Worm (Caenorhabditis elegans) whole organism, L4 larva: ENCODE results near the gene srh-276.

Experiments used
- F26F4.8 ChIP-seq: fragments of 200-800 bp; sonication (Bioruptor generic); conservative IDR thresholded peaks from 2 replicates; pipeline ENCODE4 v1.3.6; 2022; ENCODE audit warnings: missing genetic modification characterization, missing compliant biosample characterization
- F49E8.2 ChIP-seq: sonication (generic microtip); optimal IDR thresholded peaks from 2 replicates; lab custom pipeline; 2016; ENCODE audit warnings: missing compliant biosample characterization, mild to moderate bottlenecking, missing genetic modification characterization, borderline replicate concordance
- R02D3.7 ChIP-seq: fragments of 150-350 bp; sonication (generic microtip); optimal IDR thresholded peaks from 3 replicates; lab custom pipeline; 2014; ENCODE audit warnings: missing biosample characterization, missing genetic modification characterization
- Y75B8A.6 ChIP-seq: fragments of 200-800 bp; sonication (Bioruptor generic); IDR thresholded peaks from 2 replicates; pipeline ENCODE4 v1.3.6; 2022; ENCODE audit warnings: missing genetic modification reagents, missing genetic modification characterization, missing compliant biosample characterization
- aha-1 ChIP-seq: fragments of 150-350 bp; peaks from one replicate; lab custom pipeline; 2014; ENCODE audit warnings: missing biosample characterization, missing genetic modification characterization
- ama-1 ChIP-seq: fragments of 150-350 bp; optimal IDR thresholded peaks from 2 replicates; lab custom pipeline; 2014; ENCODE audit warnings: inconsistent platforms, mixed read lengths
- ceh-62 ChIP-seq: sonication (generic microtip); optimal IDR thresholded peaks from 2 replicates; lab custom pipeline; 2017; ENCODE audit warnings: missing biosample characterization, missing genetic modification characterization
- ceh-82 ChIP-seq: sonication (generic microtip); optimal IDR thresholded peaks from 2 replicates; lab custom pipeline; 2017; ENCODE audit warnings: missing biosample characterization, missing genetic modification characterization
- ces-1 ChIP-seq: fragments of 150-350 bp; sonication (generic microtip); optimal IDR thresholded peaks from 4 replicates; lab custom pipeline; 2014; ENCODE audit warnings: missing biosample characterization, missing genetic modification reagents, missing genetic modification characterization
- cey-2 ChIP-seq: sonication (generic microtip); optimal IDR thresholded peaks from 3 replicates; lab custom pipeline; 2017; ENCODE audit warnings: missing genetic modification characterization, mild to moderate bottlenecking, missing compliant biosample characterization, antibody characterized with exemption, borderline replicate concordance; ENCODE audit not compliant: insufficient read depth
- daf-16 ChIP-seq, 3 experiments: sonication (generic microtip); optimal IDR thresholded peaks; 2 replicates each; lab custom pipeline; 2016 to 2017; ENCODE audit warnings: missing genetic modification characterization in 3 of 3, missing genetic modification reagents in 3 of 3, mild to moderate bottlenecking in 2 of 3, missing compliant biosample characterization in 2 of 3, missing biosample characterization in 1 of 3, moderate library complexity in 1 of 3
- dmd-8 ChIP-seq: fragments of 200-800 bp; sonication (Bioruptor generic); IDR thresholded peaks from 2 replicates; pipeline ENCODE4 v1.3.6; 2022; ENCODE audit warnings: missing genetic modification characterization, missing compliant biosample characterization
- dve-1 ChIP-seq: sonication (generic microtip); optimal IDR thresholded peaks from 2 replicates; lab custom pipeline; 2017; ENCODE audit warnings: antibody characterized with exemption, mild to moderate bottlenecking, missing genetic modification characterization, missing compliant biosample characterization; ENCODE audit not compliant: insufficient read depth
- hlh-11 ChIP-seq: fragments of 200-800 bp; sonication (Bioruptor generic); optimal IDR thresholded peaks from 2 replicates; lab custom pipeline; 2018; ENCODE audit warnings: mild to moderate bottlenecking, missing genetic modification characterization, missing compliant biosample characterization
- lim-7 ChIP-seq: fragments of 200-800 bp; sonication (Bioruptor generic); IDR thresholded peaks from 2 replicates; pipeline ENCODE4 v1.3.6; 2022; ENCODE audit warnings: missing genetic modification characterization, missing compliant biosample characterization
- lin-1 ChIP-seq: fragments of 200-800 bp; sonication (Bioruptor generic); IDR thresholded peaks from 2 replicates; pipeline ENCODE4 v1.3.6; 2022; ENCODE audit warnings: missing genetic modification reagents, missing genetic modification characterization, missing compliant biosample characterization
- lin-13 ChIP-seq: fragments of 150-350 bp; optimal IDR thresholded peaks from 2 replicates; lab custom pipeline; 2014; ENCODE audit warnings: missing biosample characterization, missing genetic modification reagents, missing genetic modification characterization
- lin-38 ChIP-seq: fragments of 200-800 bp; sonication (Bioruptor generic); IDR thresholded peaks from 2 replicates; pipeline ENCODE4 v1.3.6; 2022; ENCODE audit warnings: missing genetic modification reagents, missing genetic modification characterization, missing compliant biosample characterization
- lir-3 ChIP-seq: sonication (generic microtip); optimal IDR thresholded peaks from 2 replicates; lab custom pipeline; 2016; ENCODE audit warnings: mild to moderate bottlenecking, missing genetic modification characterization, missing compliant biosample characterization
- lsy-2 ChIP-seq, 2 experiments: fragments of 150-350 bp in 1 of 2; sonication (generic microtip) in 1 of 2; optimal IDR thresholded peaks; 2 replicates each; lab custom pipeline; 2014 to 2017; ENCODE audit warnings: missing biosample characterization in 2 of 2, missing genetic modification characterization in 2 of 2
- mes-2 ChIP-seq: sonication (generic microtip); optimal IDR thresholded peaks from 2 replicates; lab custom pipeline; 2016; ENCODE audit warnings: missing genotype, mild to moderate bottlenecking, missing genetic modification characterization, missing compliant biosample characterization; ENCODE audit not compliant: poor library complexity, severe bottlenecking
- mxl-3 ChIP-seq: fragments of 200-800 bp; sonication (Bioruptor generic); optimal IDR thresholded peaks from 2 replicates; lab custom pipeline; 2018; ENCODE audit warnings: mild to moderate bottlenecking, missing genetic modification characterization, missing compliant biosample characterization
- nhr-10 ChIP-seq: fragments of 150-350 bp; optimal IDR thresholded peaks from 2 replicates; lab custom pipeline; 2014; ENCODE audit warnings: missing biosample characterization, missing genetic modification characterization
- nhr-102 ChIP-seq: sonication (generic microtip); optimal IDR thresholded peaks from 2 replicates; lab custom pipeline; 2016; ENCODE audit warnings: mild to moderate bottlenecking, missing genetic modification characterization, moderate library complexity, missing compliant biosample characterization
- nhr-111 ChIP-seq: fragments of 200-800 bp; sonication (Bioruptor generic); optimal IDR thresholded peaks from 2 replicates; lab custom pipeline; 2018; ENCODE audit warnings: mild to moderate bottlenecking, missing genetic modification characterization, missing compliant biosample characterization
- nhr-25 ChIP-seq: sonication (generic microtip); optimal IDR thresholded peaks from 2 replicates; lab custom pipeline; 2017; ENCODE audit warnings: missing genetic modification characterization, mild to moderate bottlenecking, missing compliant biosample characterization, antibody characterized with exemption, moderate library complexity, borderline replicate concordance; ENCODE audit not compliant: insufficient read depth
- nhr-28 ChIP-seq: fragments of 150-350 bp; optimal IDR thresholded peaks from 2 replicates; lab custom pipeline; 2014; ENCODE audit warnings: missing biosample characterization, missing genetic modification characterization
- nhr-41 ChIP-seq: fragments of 200-800 bp; sonication (Bioruptor generic); IDR thresholded peaks from 2 replicates; pipeline ENCODE4 v1.3.6; 2022; ENCODE audit warnings: missing genetic modification reagents, missing genetic modification characterization, missing compliant biosample characterization
- nhr-6 ChIP-seq: fragments of 150-350 bp; optimal IDR thresholded peaks from 2 replicates; lab custom pipeline; 2014; ENCODE audit warnings: missing biosample characterization, missing genetic modification characterization
- nhr-77 ChIP-seq: fragments of 150-350 bp; optimal IDR thresholded peaks from 2 replicates; lab custom pipeline; 2014; ENCODE audit warnings: missing biosample characterization, missing genetic modification characterization
- pha-4 ChIP-seq, 2 experiments: fragments of 150-350 bp in 1 of 2; fragments of 200-800 bp in 1 of 2; sonication (Bioruptor generic) in 1 of 2; IDR thresholded peaks in 1 of 2; optimal IDR thresholded peaks in 1 of 2; 2 replicates each; pipeline versions ENCODE4 v1.3.6 to Lab custom; 2014 to 2022; ENCODE audit warnings: missing genetic modification characterization in 2 of 2, missing genetic modification reagents in 2 of 2, missing biosample characterization in 1 of 2, missing compliant biosample characterization in 1 of 2
- pqm-1 ChIP-seq: sonication (generic microtip); optimal IDR thresholded peaks from 2 replicates; lab custom pipeline; 2017; ENCODE audit warnings: missing biosample characterization, missing genetic modification characterization
- saeg-2 ChIP-seq: fragments of 200-800 bp; sonication (Bioruptor generic); IDR thresholded peaks from 2 replicates; pipeline ENCODE4 v1.3.6; 2022; ENCODE audit warnings: missing genetic modification reagents, missing genetic modification characterization, missing compliant biosample characterization
- set-16 ChIP-seq: fragments of 200-800 bp; sonication (Bioruptor generic); IDR thresholded peaks from 2 replicates; pipeline ENCODE4 v1.3.6; 2022; ENCODE audit warnings: missing genetic modification reagents, missing genetic modification characterization, missing compliant biosample characterization
- snpc-1.2 ChIP-seq: fragments of 200-800 bp; sonication (Bioruptor generic); IDR thresholded peaks from 2 replicates; pipeline ENCODE4 v1.3.6; 2022; ENCODE audit warnings: missing genetic modification reagents, missing genetic modification characterization, missing compliant biosample characterization
- tag-97 ChIP-seq: fragments of 200-800 bp; sonication (Bioruptor generic); IDR thresholded peaks from 2 replicates; pipeline ENCODE4 v1.3.6; 2022; ENCODE audit warnings: missing genetic modification characterization, missing compliant biosample characterization
- unc-130 ChIP-seq: sonication (generic microtip); optimal IDR thresholded peaks from 2 replicates; lab custom pipeline; 2016; ENCODE audit warnings: missing genetic modification reagents, missing genetic modification characterization, missing compliant biosample characterization
- zfp-2 ChIP-seq: sonication (generic microtip); optimal IDR thresholded peaks from 2 replicates; lab custom pipeline; 2016; ENCODE audit warnings: mild to moderate bottlenecking, missing genetic modification characterization, missing compliant biosample characterization
- ztf-11 ChIP-seq: fragments of 150-350 bp; optimal IDR thresholded peaks from 2 replicates; lab custom pipeline; 2014; ENCODE audit warnings: missing biosample characterization, missing genetic modification characterization

Gene srh-276

ce11 chrV:15498434-15498833 is 30.7 kb upstream of the srh-276 start, which contains the start of gene C06B8.7:
TSS of gene C06B8.7 (plus strand) at chrV:15498734.
- TF ChIP-seq Y75B8A.6 (GFP tag; lab: Robert Waterston, UW) (no peak), ama-1 (lab: Kevin White, UChicago) (no peak), nhr-28 (tag; lab: Kevin White, UChicago) (no peak), lin-38 (GFP tag; lab: Robert Waterston, UW) (no peak), unc-130 (GFP tag; lab: Kevin White, UChicago) (no peak), nhr-111 (GFP tag; lab: Kevin White, UChicago) (no peak), pha-4 (GFP tag; IDR thresholded peaks at IDR 0.05; lab: Robert Waterston, UW) (no peak), pha-4 (tag; optimal IDR thresholded peaks at IDR 0.05; lab: Kevin White, UChicago) (no peak), F49E8.2 (no peak), set-16 (GFP tag; lab: Robert Waterston, UW) (no peak), cey-2 (tag; lab: Kevin White, UChicago) (no peak), F26F4.8 (GFP tag; lab: Robert Waterston, UW) (no peak)

ce11 chrV:15499099-15499498 is 30.1 kb upstream of the srh-276 start:
- TF ChIP-seq mxl-3 (GFP tag; lab: Kevin White, UChicago), result no peak
- no peak for TF ChIP-seq ceh-82
- no peak for TF ChIP-seq ztf-11 (tag; lab: Kevin White, UChicago)
- TF ChIP-seq nhr-10 (tag; lab: Kevin White, UChicago), result no peak
- no peak for TF ChIP-seq lir-3 (tag; lab: Kevin White, UChicago)
- no peak for TF ChIP-seq lim-7 (GFP tag; lab: Robert Waterston, UW)
- TF ChIP-seq nhr-77, result no peak
- TF ChIP-seq ces-1 (GFP tag; lab: Kevin White, UChicago), result no peak
- peak; percentile 1 for TF ChIP-seq mes-2
- TF ChIP-seq dve-1, result peak; percentile 50
- TF ChIP-seq nhr-6 (tag; lab: Kevin White, UChicago), result no peak
- no peak for TF ChIP-seq nhr-41 (GFP tag; lab: Robert Waterston, UW)
- TF ChIP-seq dmd-8 (GFP tag; lab: Robert Waterston, UW), result no peak
- TF ChIP-seq tag-97 (GFP tag; lab: Robert Waterston, UW), result no peak
- TF ChIP-seq nhr-25 (tag; lab: Kevin White, UChicago), result no peak
- no peak for TF ChIP-seq lin-13
- TF ChIP-seq set-16 (GFP tag; lab: Robert Waterston, UW), result no peak
- no peak for TF ChIP-seq daf-16 (GFP tag; optimal IDR thresholded peaks at IDR 0.05; lab: Kevin White, UChicago)
- TF ChIP-seq daf-16 (tag; optimal IDR thresholded peaks at IDR 0.05; lab: Kevin White, UChicago), result peak; percentile 51
- TF ChIP-seq ceh-62 (tag; lab: Kevin White, UChicago), result no peak
- no peak for TF ChIP-seq pqm-1
- TF ChIP-seq lsy-2 (tag; optimal IDR thresholded peaks at IDR 0.05; lab: Kevin White, UChicago), result no peak
- TF ChIP-seq F26F4.8 (GFP tag; lab: Robert Waterston, UW), result no peak
- TF ChIP-seq nhr-102, result no peak
- no peak for TF ChIP-seq lin-1 (GFP tag; lab: Robert Waterston, UW)
- peak; percentile 24 for TF ChIP-seq hlh-11 (tag; lab: Kevin White, UChicago)
- TF ChIP-seq pha-4 (GFP tag; IDR thresholded peaks at IDR 0.05; lab: Robert Waterston, UW), result no peak
- no peak for TF ChIP-seq pha-4 (tag; optimal IDR thresholded peaks at IDR 0.05; lab: Kevin White, UChicago)
- TF ChIP-seq R02D3.7 (tag; lab: Kevin White, UChicago), result no peak
- TF ChIP-seq snpc-1.2, result no peak
- no peak for TF ChIP-seq saeg-2
- no peak for TF ChIP-seq zfp-2 (tag; lab: Kevin White, UChicago)
- TF ChIP-seq aha-1 (tag; lab: Kevin White, UChicago), result no peak
